Fruit fly (Drosophila melanogaster) whole organism, prepupa: Measurements from ENCODE around the gene Cyp4g15.

ENCODE experiments used
- Blimp-1 ChIP-seq: fragments of 200-800 bp; sonication (Bioruptor generic); optimal IDR thresholded peaks from 3 replicates; lab custom pipeline; 2017; ENCODE audit warnings: missing biosample characterization, missing genetic modification characterization, mild to moderate bottlenecking, moderate library complexity, missing genetic modification reagents
- CG16779 ChIP-seq: fragments of 200-800 bp; sonication (Bioruptor generic); optimal IDR thresholded peaks from 3 replicates; lab custom pipeline; 2017; ENCODE audit warnings: missing biosample characterization, mild to moderate bottlenecking, missing genetic modification characterization
- CG3032 ChIP-seq: fragments of 200-800 bp; optimal IDR thresholded peaks from 2 replicates; lab custom pipeline; 2019; ENCODE audit warnings: missing biosample characterization, mild to moderate bottlenecking, missing genetic modification characterization, moderate library complexity
- CG8119 ChIP-seq: fragments of 200-800 bp; sonication (Bioruptor generic); IDR thresholded peaks from 3 replicates; pipeline ENCODE4 v1.3.6; 2022; ENCODE audit warnings: missing biosample characterization, missing genetic modification characterization
- CG8319 ChIP-seq: fragments of 200-800 bp; sonication (Bioruptor generic); optimal IDR thresholded peaks from 3 replicates; lab custom pipeline; 2016; ENCODE audit warnings: missing biosample characterization, missing genetic modification characterization
- Hr4 ChIP-seq: fragments of 200-800 bp; sonication (Bioruptor generic); optimal IDR thresholded peaks from 3 replicates; lab custom pipeline; 2016; ENCODE audit warnings: missing biosample characterization, missing genetic modification characterization
- OdsH ChIP-seq: fragments of 200-800 bp; sonication (Bioruptor generic); optimal IDR thresholded peaks from 3 replicates; lab custom pipeline; 2016; ENCODE audit warnings: missing biosample characterization, missing genetic modification characterization
- cyc ChIP-seq: fragments of 200-800 bp; sonication (Bioruptor generic); optimal IDR thresholded peaks from 3 replicates; lab custom pipeline; 2016; ENCODE audit warnings: missing biosample characterization, missing genetic modification characterization
- esn ChIP-seq: fragments of 200-800 bp; sonication (Bioruptor generic); optimal IDR thresholded peaks from 2 replicates; lab custom pipeline; 2016; ENCODE audit warnings: missing biosample characterization, mild to moderate bottlenecking, missing genetic modification characterization, moderate library complexity
- fd85E ChIP-seq: fragments of 200-800 bp; sonication (Bioruptor generic); optimal IDR thresholded peaks from 3 replicates; lab custom pipeline; 2016; ENCODE audit warnings: missing biosample characterization, missing genetic modification characterization

DNA sequence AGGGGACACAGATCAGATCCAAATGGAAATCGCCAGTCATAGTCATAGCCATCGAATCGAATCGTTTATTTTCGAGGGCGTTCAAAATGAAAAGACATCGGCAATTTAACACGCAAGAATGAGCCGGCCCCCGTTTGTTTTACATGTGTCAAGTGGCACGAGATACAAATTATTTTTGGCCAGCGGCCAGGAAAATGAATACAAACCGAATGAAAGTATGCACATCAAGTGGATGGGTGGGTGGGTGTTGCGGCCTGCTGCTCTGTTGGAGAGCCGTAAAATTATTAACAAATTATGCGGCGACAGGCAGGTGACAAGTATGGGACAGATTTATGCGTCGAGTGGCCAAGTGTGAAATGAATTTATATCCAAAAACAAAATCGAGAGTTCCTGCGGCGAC lies 12.8 kb upstream of the Cyp4g15 start:
- TF ChIP-seq fd85E (no peak), CG3032 (tag; lab: Kevin White, UChicago) (no peak), OdsH (GFP tag; lab: Kevin White, UChicago) (no peak), Blimp-1 (GFP tag; lab: Kevin White, UChicago) (no peak), cyc (no peak), CG8119 (GFP tag; lab: Robert Waterston, UW) (no peak), esn (GFP tag; lab: Kevin White, UChicago) (no peak), Hr4 (no peak), CG16779 (no peak), CG8319 (GFP tag; lab: Kevin White, UChicago) (no peak)
